Worm (Caenorhabditis elegans) whole organism, late embryonic: ENCODE results near the gene Y62H9A.15.

Experiments used
- C08G9.2 ChIP-seq: sonication (generic microtip); optimal IDR thresholded peaks from 2 replicates; lab custom pipeline; 2016; ENCODE audit warnings: mild to moderate bottlenecking, missing genetic modification characterization, moderate library complexity, missing compliant biosample characterization
- F13H6.1 ChIP-seq: sonication (generic microtip); optimal IDR thresholded peaks from 2 replicates; lab custom pipeline; 2016; ENCODE audit warnings: missing genetic modification characterization, missing compliant biosample characterization
- K09A11.1 ChIP-seq: sonication (generic microtip); optimal IDR thresholded peaks from 2 replicates; lab custom pipeline; 2017; ENCODE audit warnings: antibody characterized with exemption, mild to moderate bottlenecking, missing genetic modification characterization, missing compliant biosample characterization; ENCODE audit not compliant: insufficient read depth
- T23F11.4 ChIP-seq: fragments of 200-800 bp; sonication (Bioruptor generic); optimal IDR thresholded peaks from 2 replicates; lab custom pipeline; 2018; ENCODE audit warnings: mild to moderate bottlenecking, missing genetic modification characterization, missing compliant biosample characterization
- Y22D7AL.16 ChIP-seq: sonication (generic microtip); optimal IDR thresholded peaks from 2 replicates; lab custom pipeline; 2016; ENCODE audit warnings: missing genetic modification characterization, missing compliant biosample characterization
- ama-1 ChIP-seq: fragments of 150-350 bp; optimal IDR thresholded peaks from 2 replicates; lab custom pipeline; 2014
- ceh-18 ChIP-seq: sonication (generic microtip); optimal IDR thresholded peaks from 2 replicates; lab custom pipeline; 2016; ENCODE audit warnings: missing genetic modification characterization, missing compliant biosample characterization
- ceh-19 ChIP-seq: fragments of 200-800 bp; sonication (Bioruptor generic); optimal IDR thresholded peaks from 2 replicates; lab custom pipeline; 2018; ENCODE audit warnings: mild to moderate bottlenecking, missing genetic modification characterization, missing compliant biosample characterization
- ceh-2 ChIP-seq: sonication (generic microtip); optimal IDR thresholded peaks from 2 replicates; lab custom pipeline; 2016; ENCODE audit warnings: missing genotype, missing genetic modification characterization, missing compliant biosample characterization
- ceh-22 ChIP-seq: sonication (generic microtip); optimal IDR thresholded peaks from 2 replicates; lab custom pipeline; 2017; ENCODE audit warnings: missing biosample characterization, missing genetic modification characterization
- ceh-48 ChIP-seq: sonication (generic microtip); optimal IDR thresholded peaks from 2 replicates; lab custom pipeline; 2016; ENCODE audit warnings: missing genetic modification characterization, inconsistent platforms, missing compliant biosample characterization
- che-1 ChIP-seq: sonication (generic microtip); optimal IDR thresholded peaks from 2 replicates; lab custom pipeline; 2016; ENCODE audit warnings: mild to moderate bottlenecking, missing genetic modification characterization, missing compliant biosample characterization
- dve-1 ChIP-seq: sonication (generic microtip); optimal IDR thresholded peaks from 2 replicates; lab custom pipeline; 2017; ENCODE audit warnings: antibody characterized with exemption, mild to moderate bottlenecking, missing genetic modification characterization, missing compliant biosample characterization
- elt-2 ChIP-seq: sonication (generic microtip); optimal IDR thresholded peaks from 2 replicates; lab custom pipeline; 2016; ENCODE audit warnings: missing genetic modification reagents, missing genetic modification characterization, missing compliant biosample characterization
- elt-4 ChIP-seq: sonication (generic microtip); optimal IDR thresholded peaks from 2 replicates; lab custom pipeline; 2016; ENCODE audit warnings: missing genetic modification characterization, missing compliant biosample characterization
- fax-1 ChIP-seq: sonication (generic microtip); optimal IDR thresholded peaks from 2 replicates; lab custom pipeline; 2016; ENCODE audit warnings: missing genotype, missing genetic modification characterization, missing compliant biosample characterization
- fkh-6 ChIP-seq: sonication (generic microtip); optimal IDR thresholded peaks from 2 replicates; lab custom pipeline; 2016; ENCODE audit warnings: missing genetic modification characterization, missing compliant biosample characterization
- gmeb-2 ChIP-seq: sonication (generic microtip); optimal IDR thresholded peaks from 2 replicates; lab custom pipeline; 2016; ENCODE audit warnings: missing genetic modification characterization, inconsistent platforms, missing compliant biosample characterization
- hlh-13 ChIP-seq: fragments of 200-800 bp; sonication (Bioruptor generic); optimal IDR thresholded peaks from 2 replicates; lab custom pipeline; 2018; ENCODE audit warnings: mild to moderate bottlenecking, missing genetic modification characterization, missing compliant biosample characterization
- hlh-15 ChIP-seq: sonication (generic microtip); optimal IDR thresholded peaks from 2 replicates; lab custom pipeline; 2016; ENCODE audit warnings: missing genetic modification characterization, missing compliant biosample characterization
- hlh-30 ChIP-seq: sonication (generic microtip); optimal IDR thresholded peaks from 2 replicates; lab custom pipeline; 2017; ENCODE audit warnings: antibody characterized with exemption, missing genetic modification characterization, missing compliant biosample characterization; ENCODE audit not compliant: insufficient read depth
- hlh-6 ChIP-seq: sonication (generic microtip); optimal IDR thresholded peaks from 2 replicates; lab custom pipeline; 2016; ENCODE audit warnings: missing genotype, missing genetic modification characterization, missing compliant biosample characterization
- lim-6 ChIP-seq: sonication (generic microtip); optimal IDR thresholded peaks from 2 replicates; lab custom pipeline; 2016; ENCODE audit warnings: missing genetic modification characterization, missing compliant biosample characterization
- mec-3 ChIP-seq: sonication (generic microtip); optimal IDR thresholded peaks from 2 replicates; lab custom pipeline; 2016; ENCODE audit warnings: borderline replicate concordance, missing genetic modification characterization, missing compliant biosample characterization
- nhr-232 ChIP-seq: sonication (generic microtip); optimal IDR thresholded peaks from 2 replicates; lab custom pipeline; 2016; ENCODE audit warnings: missing genetic modification characterization, missing compliant biosample characterization
- npax-4 ChIP-seq: sonication (generic microtip); optimal IDR thresholded peaks from 2 replicates; lab custom pipeline; 2016; ENCODE audit warnings: missing genetic modification characterization, missing compliant biosample characterization
- odd-2 ChIP-seq: sonication (generic microtip); optimal IDR thresholded peaks from 2 replicates; lab custom pipeline; 2017; ENCODE audit warnings: antibody characterized with exemption, mild to moderate bottlenecking, missing genetic modification characterization, missing compliant biosample characterization
- pag-3 ChIP-seq: sonication (generic microtip); optimal IDR thresholded peaks from 2 replicates; lab custom pipeline; 2016; ENCODE audit warnings: missing compliant biosample characterization, missing genetic modification characterization, borderline replicate concordance
- pat-9 ChIP-seq: fragments of 200-800 bp; sonication (Bioruptor generic); optimal IDR thresholded peaks from 2 replicates; lab custom pipeline; 2018; ENCODE audit warnings: mild to moderate bottlenecking, missing genetic modification characterization, moderate library complexity, missing compliant biosample characterization
- pha-4 ChIP-seq: fragments of 150-350 bp; optimal IDR thresholded peaks from 2 replicates; lab custom pipeline; 2018; ENCODE audit warnings: missing biosample characterization, missing genetic modification reagents, missing genetic modification characterization
- pqm-1 ChIP-seq: sonication (generic microtip); optimal IDR thresholded peaks from 2 replicates; lab custom pipeline; 2016; ENCODE audit warnings: missing genetic modification characterization, missing compliant biosample characterization
- pros-1 ChIP-seq: fragments of 150-350 bp; optimal IDR thresholded peaks from 2 replicates; lab custom pipeline; 2014; ENCODE audit warnings: missing biosample characterization, missing genetic modification reagents, missing genetic modification characterization
- ref-2 ChIP-seq: sonication (generic microtip); optimal IDR thresholded peaks from 2 replicates; lab custom pipeline; 2016; ENCODE audit warnings: missing genetic modification characterization, missing compliant biosample characterization
- sdc-2 ChIP-seq: sonication (generic microtip); optimal IDR thresholded peaks from 2 replicates; lab custom pipeline; 2016; ENCODE audit warnings: missing genotype, missing genetic modification characterization, missing compliant biosample characterization
- sox-2 ChIP-seq: fragments of 200-800 bp; sonication (Bioruptor generic); IDR thresholded peaks from 2 replicates; pipeline ENCODE4 v1.3.6; 2022; ENCODE audit warnings: missing genetic modification reagents, missing genetic modification characterization, missing compliant biosample characterization
- sox-4 ChIP-seq: sonication (generic microtip); optimal IDR thresholded peaks from 2 replicates; lab custom pipeline; 2017; ENCODE audit warnings: mild to moderate bottlenecking, missing genetic modification characterization, inconsistent platforms, missing compliant biosample characterization
- tbx-2 ChIP-seq: sonication (generic microtip); optimal IDR thresholded peaks from 2 replicates; lab custom pipeline; 2016; ENCODE audit warnings: missing genetic modification characterization, missing compliant biosample characterization
- tbx-7 ChIP-seq: sonication (generic microtip); optimal IDR thresholded peaks from 2 replicates; lab custom pipeline; 2016; ENCODE audit warnings: missing genotype, missing genetic modification characterization, missing compliant biosample characterization
- ttx-3 ChIP-seq: sonication (generic microtip); optimal IDR thresholded peaks from 2 replicates; lab custom pipeline; 2016; ENCODE audit warnings: missing genetic modification reagents, missing genetic modification characterization, missing compliant biosample characterization
- unc-86 ChIP-seq: sonication (generic microtip); optimal IDR thresholded peaks from 2 replicates; lab custom pipeline; 2016; ENCODE audit warnings: missing genetic modification characterization, missing compliant biosample characterization

Y62H9A.15 gene

ce11 chrX:11910046-11910445, at the start of gene Y62H9A.15:
Gene Y62H9A.15, minus strand, starts transcription at chrX:11910145.
- TF ChIP-seq pat-9 (tag; lab: Kevin White, UChicago): no peak
- TF ChIP-seq elt-2 (tag; lab: Kevin White, UChicago): peak; percentile 60
- no peak for TF ChIP-seq F13H6.1
- TF ChIP-seq ceh-18 (tag; lab: Kevin White, UChicago): no peak

- TF ChIP-seq tbx-7 (tag; lab: Kevin White, UChicago): no peak
- no peak for TF ChIP-seq sdc-2 (tag; lab: Kevin White, UChicago)
- TF ChIP-seq che-1 (tag; lab: Kevin White, UChicago): no peak
- TF ChIP-seq unc-86 (tag; lab: Kevin White, UChicago): no peak
- TF ChIP-seq ref-2 (tag; lab: Kevin White, UChicago): no peak
- TF ChIP-seq nhr-232 (tag; lab: Kevin White, UChicago): no peak
- no peak for TF ChIP-seq hlh-15 (tag; lab: Kevin White, UChicago)
- TF ChIP-seq sox-2 (GFP tag; lab: Robert Waterston, UW): no peak
Measured at ce11 chrX:11957246-11957645, 47.3 kb upstream of the Y62H9A.15 start, which contains the start of gene T08D10.5. Gene T08D10.5, plus strand, starts transcription at chrX:11957546.

ce11 chrX:11955125-11955524, 45.2 kb upstream of the Y62H9A.15 start, which contains the start of gene T08D10.3:
Gene T08D10.3, plus strand, starts transcription at chrX:11955425.
- TF ChIP-seq Y22D7AL.16 (tag; lab: Kevin White, UChicago): no peak
- no peak for TF ChIP-seq sdc-2 (tag; lab: Kevin White, UChicago)
- TF ChIP-seq sox-2 (GFP tag; lab: Robert Waterston, UW): no peak
- TF ChIP-seq elt-4 (tag; lab: Kevin White, UChicago): no peak
- TF ChIP-seq pqm-1 (tag; lab: Kevin White, UChicago): no peak
- TF ChIP-seq lim-6: no peak
- no peak for TF ChIP-seq T23F11.4 (GFP tag; lab: Kevin White, UChicago)
- no peak for TF ChIP-seq sox-4 (tag; lab: Kevin White, UChicago)
- TF ChIP-seq ceh-2 (tag; lab: Kevin White, UChicago): no peak
- TF ChIP-seq C08G9.2 (tag; lab: Kevin White, UChicago): no peak
- no peak for TF ChIP-seq tbx-2 (tag; lab: Kevin White, UChicago)
- TF ChIP-seq ceh-48 (tag; lab: Kevin White, UChicago): no peak
- TF ChIP-seq npax-4 (tag; lab: Kevin White, UChicago): no peak
- no peak for TF ChIP-seq odd-2 (tag; lab: Kevin White, UChicago)
- TF ChIP-seq fkh-6: no peak
- no peak for TF ChIP-seq hlh-6 (tag; lab: Kevin White, UChicago)
- TF ChIP-seq hlh-13 (GFP tag; lab: Kevin White, UChicago): no peak
- no peak for TF ChIP-seq mec-3 (tag; lab: Kevin White, UChicago)

- no peak for TF ChIP-seq fax-1 (tag; lab: Kevin White, UChicago)
- TF ChIP-seq ama-1 (lab: Kevin White, UChicago): no peak
- TF ChIP-seq sdc-2 (tag; lab: Kevin White, UChicago): no peak
- TF ChIP-seq pag-3 (tag; lab: Kevin White, UChicago): no peak
- no peak for TF ChIP-seq K09A11.1 (tag; lab: Kevin White, UChicago)
- no peak for TF ChIP-seq tbx-7 (tag; lab: Kevin White, UChicago)
Measured at ce11 chrX:11953229-11953628, 43.3 kb upstream of the Y62H9A.15 start, which contains the start of gene T08D10.4. Gene T08D10.4, minus strand, starts transcription at chrX:11953329.

- TF ChIP-seq hlh-30 (no peak), pros-1 (no peak), ceh-22 (tag; lab: Kevin White, UChicago) (no peak), sdc-2 (tag; lab: Kevin White, UChicago) (no peak), K09A11.1 (tag; lab: Kevin White, UChicago) (no peak), odd-2 (tag; lab: Kevin White, UChicago) (no peak), ttx-3 (tag; lab: Kevin White, UChicago) (no peak), gmeb-2 (tag; lab: Kevin White, UChicago) (no peak), elt-2 (tag; lab: Kevin White, UChicago) (no peak), dve-1 (tag; lab: Kevin White, UChicago) (no peak), ceh-19 (GFP tag; lab: Kevin White, UChicago) (no peak), pha-4 (tag; lab: Kevin White, UChicago) (no peak), sox-2 (GFP tag; lab: Robert Waterston, UW) (no peak), pat-9 (tag; lab: Kevin White, UChicago) (no peak)
Measured at ce11 chrX:11952129-11952528, 42.2 kb upstream of the Y62H9A.15 start.
